Fruit fly (Drosophila melanogaster) whole organism, embryonic: ENCODE results near the gene CG46427.

Source experiments
- B-H2 ChIP-seq: fragments of 200-800 bp; sonication (Bioruptor generic); optimal IDR thresholded peaks from 2 replicates; lab custom pipeline; 2018; ENCODE audit warnings: missing biosample characterization, mild to moderate bottlenecking, missing genetic modification characterization
- Bgb ChIP-seq: fragments of 200-800 bp; sonication (Bioruptor generic); IDR thresholded peaks from 2 replicates; pipeline ENCODE4 v1.3.6; 2022; ENCODE audit warnings: missing biosample characterization, missing genetic modification characterization; ENCODE audit not compliant: partially characterized antibody
- CG10366 ChIP-seq: fragments of 200-800 bp; sonication (Bioruptor generic); IDR thresholded peaks from 2 replicates; pipeline ENCODE4 v1.3.6; 2022; ENCODE audit warnings: missing biosample characterization, missing genetic modification characterization
- CG10431 ChIP-seq: fragments of 200-800 bp; sonication (Bioruptor generic); optimal IDR thresholded peaks from 3 replicates; lab custom pipeline; 2018; ENCODE audit warnings: missing biosample characterization, mild to moderate bottlenecking, missing genetic modification characterization
- CG11247 ChIP-seq: fragments of 200-800 bp; sonication (Bioruptor generic); IDR thresholded peaks from 2 replicates; pipeline ENCODE4 v1.3.6; 2022; ENCODE audit warnings: missing biosample characterization, missing genetic modification characterization
- CG11695 ChIP-seq: fragments of 200-800 bp; sonication (Bioruptor generic); IDR thresholded peaks from 3 replicates; pipeline ENCODE4 v1.3.6; 2022; ENCODE audit warnings: missing biosample characterization, missing genetic modification characterization
- CG12942 ChIP-seq: fragments of 200-800 bp; sonication (Bioruptor generic); optimal IDR thresholded peaks from 3 replicates; lab custom pipeline; 2016; ENCODE audit warnings: missing biosample characterization, missing genetic modification characterization
- CG13123 ChIP-seq: fragments of 200-800 bp; sonication (Bioruptor generic); optimal IDR thresholded peaks from 2 replicates; lab custom pipeline; 2016; ENCODE audit warnings: missing biosample characterization, missing genetic modification characterization
- CG13624 ChIP-seq: fragments of 200-800 bp; sonication (Bioruptor generic); optimal IDR thresholded peaks from 2 replicates; lab custom pipeline; 2016; ENCODE audit warnings: missing biosample characterization, missing genetic modification characterization
- CG15073 ChIP-seq: fragments of 200-800 bp; sonication (Bioruptor generic); optimal IDR thresholded peaks from 2 replicates; lab custom pipeline; 2016; ENCODE audit warnings: missing biosample characterization, missing genetic modification characterization
- CG1603 ChIP-seq: fragments of 200-800 bp; sonication (Bioruptor generic); optimal IDR thresholded peaks from 2 replicates; lab custom pipeline; 2019; ENCODE audit warnings: missing biosample characterization, mild to moderate bottlenecking, missing genetic modification characterization, moderate library complexity
- CG17186 ChIP-seq: fragments of 200-800 bp; sonication (Bioruptor generic); optimal IDR thresholded peaks from 3 replicates; lab custom pipeline; 2017; ENCODE audit warnings: missing biosample characterization, missing genetic modification reagents, missing genetic modification characterization
- CG31388 ChIP-seq: fragments of 200-800 bp; sonication (Bioruptor generic); optimal IDR thresholded peaks from 2 replicates; lab custom pipeline; 2016; ENCODE audit warnings: missing biosample characterization, missing genetic modification characterization
- CG32767 ChIP-seq: fragments of 200-800 bp; sonication (Bioruptor generic); IDR thresholded peaks from 2 replicates; pipeline ENCODE4 v1.3.6; 2022; ENCODE audit warnings: missing biosample characterization, missing genetic modification characterization
- CG3407 ChIP-seq: fragments of 200-800 bp; sonication (Bioruptor generic); optimal IDR thresholded peaks from 2 replicates; lab custom pipeline; 2018; ENCODE audit warnings: missing biosample characterization, mild to moderate bottlenecking, missing genetic modification characterization
- CG5245 ChIP-seq: fragments of 200-800 bp; sonication (Bioruptor generic); optimal IDR thresholded peaks from 3 replicates; lab custom pipeline; 2016; ENCODE audit warnings: missing biosample characterization, missing genetic modification characterization
- CG6854 ChIP-seq: fragments of 200-800 bp; sonication (Bioruptor generic); optimal IDR thresholded peaks from 3 replicates; lab custom pipeline; 2017; ENCODE audit warnings: missing biosample characterization, mild to moderate bottlenecking, missing genetic modification characterization
- CG7745 ChIP-seq: fragments of 200-800 bp; sonication (Bioruptor generic); optimal IDR thresholded peaks from 2 replicates; lab custom pipeline; 2018; ENCODE audit warnings: missing biosample characterization, mild to moderate bottlenecking, missing genetic modification characterization, moderate library complexity
- CG7786 ChIP-seq: fragments of 200-800 bp; sonication (Bioruptor generic); optimal IDR thresholded peaks from 2 replicates; lab custom pipeline; 2016; ENCODE audit warnings: missing biosample characterization, missing genetic modification characterization
- CG7928 ChIP-seq: fragments of 200-800 bp; sonication (Bioruptor generic); optimal IDR thresholded peaks from 2 replicates; lab custom pipeline; 2017; ENCODE audit warnings: missing biosample characterization, mild to moderate bottlenecking, missing genetic modification characterization
- CG8281 ChIP-seq: fragments of 200-800 bp; sonication (Bioruptor generic); optimal IDR thresholded peaks from 2 replicates; lab custom pipeline; 2018; ENCODE audit warnings: missing biosample characterization, mild to moderate bottlenecking, missing genetic modification characterization, moderate library complexity
- CG9932 ChIP-seq: fragments of 200-800 bp; sonication (Bioruptor generic); IDR thresholded peaks from 2 replicates; pipeline ENCODE4 v1.3.6; 2022; ENCODE audit warnings: missing biosample characterization, missing genetic modification characterization
- CTCF ChIP-seq: fragments of 200-800 bp; sonication (Bioruptor generic); optimal IDR thresholded peaks from 2 replicates; lab custom pipeline; 2017; ENCODE audit warnings: missing biosample characterization, mild to moderate bottlenecking, missing genetic modification characterization, moderate library complexity
- Dad ChIP-seq: fragments of 200-800 bp; sonication (Bioruptor generic); optimal IDR thresholded peaks from 3 replicates; lab custom pipeline; 2016; ENCODE audit warnings: missing biosample characterization, missing genetic modification characterization
- Drgx ChIP-seq: fragments of 200-800 bp; sonication (Bioruptor generic); IDR thresholded peaks from 2 replicates; pipeline ENCODE4 v1.3.6; 2022; ENCODE audit warnings: missing biosample characterization, missing genetic modification characterization
- GATAe ChIP-seq: fragments of 200-800 bp; sonication (Bioruptor generic); conservative IDR thresholded peaks from 2 replicates; pipeline ENCODE4 v1.3.6; 2022; ENCODE audit warnings: missing biosample characterization, missing genetic modification characterization
- HmgD ChIP-seq: fragments of 200-800 bp; sonication (Bioruptor generic); optimal IDR thresholded peaks from 3 replicates; lab custom pipeline; 2016; ENCODE audit warnings: missing biosample characterization, missing genetic modification characterization
- Hmx ChIP-seq: fragments of 200-800 bp; sonication (Bioruptor generic); optimal IDR thresholded peaks from 2 replicates; lab custom pipeline; 2016; ENCODE audit warnings: missing biosample characterization, missing genetic modification characterization
- Lim3 ChIP-seq: fragments of 200-800 bp; sonication (Bioruptor generic); IDR thresholded peaks from 2 replicates; pipeline ENCODE4 v1.3.6; 2022; ENCODE audit warnings: missing biosample characterization, missing genetic modification characterization
- MESR4 ChIP-seq: fragments of 200-800 bp; sonication (Bioruptor generic); optimal IDR thresholded peaks from 2 replicates; lab custom pipeline; 2018; ENCODE audit warnings: missing biosample characterization, mild to moderate bottlenecking, missing genetic modification characterization, moderate library complexity
- NK7.1 ChIP-seq: fragments of 200-800 bp; sonication (Bioruptor generic); optimal IDR thresholded peaks from 3 replicates; lab custom pipeline; 2016; ENCODE audit warnings: missing biosample characterization, missing genetic modification characterization
- Ravus ChIP-seq: fragments of 200-800 bp; sonication (Bioruptor generic); IDR thresholded peaks from 2 replicates; pipeline ENCODE4 v1.3.6; 2022; ENCODE audit warnings: missing biosample characterization, missing genetic modification characterization
- Stat92E ChIP-seq, 3 experiments: fragments of >200 bp in 2 of 3; fragments of 200-800 bp in 1 of 3; sonication (Bioruptor generic) in 1 of 3; optimal IDR thresholded peaks; 2 replicates each; lab custom pipeline; 2017 to 2019; ENCODE audit warnings: missing biosample characterization in 3 of 3, missing genetic modification characterization in 3 of 3, mild to moderate bottlenecking in 1 of 3, moderate library complexity in 1 of 3
- cato ChIP-seq: fragments of 200-800 bp; sonication (Bioruptor generic); optimal IDR thresholded peaks from 2 replicates; lab custom pipeline; 2016; ENCODE audit warnings: missing biosample characterization, missing genetic modification characterization, borderline replicate concordance
- cg ChIP-seq: fragments of 200-800 bp; sonication (Bioruptor generic); optimal IDR thresholded peaks from 3 replicates; lab custom pipeline; 2019; ENCODE audit warnings: missing biosample characterization, mild to moderate bottlenecking, missing genetic modification characterization, moderate library complexity
- chm ChIP-seq: fragments of 200-800 bp; sonication (Bioruptor generic); IDR thresholded peaks from 2 replicates; pipeline ENCODE4 v1.3.6; 2022; ENCODE audit warnings: missing biosample characterization, missing genetic modification characterization
- ewg ChIP-seq: fragments of 200-800 bp; sonication (Bioruptor generic); optimal IDR thresholded peaks from 3 replicates; lab custom pipeline; 2017; ENCODE audit warnings: mild to moderate bottlenecking, missing biosample characterization, missing genetic modification reagents, missing genetic modification characterization
- fd96Cb ChIP-seq: fragments of 200-800 bp; sonication (Bioruptor generic); optimal IDR thresholded peaks from 2 replicates; lab custom pipeline; 2018; ENCODE audit warnings: missing biosample characterization, mild to moderate bottlenecking, missing genetic modification characterization, moderate library complexity
- gcm ChIP-seq: fragments of 200-800 bp; sonication (Bioruptor generic); optimal IDR thresholded peaks from 2 replicates; lab custom pipeline; 2019; ENCODE audit warnings: missing biosample characterization, mild to moderate bottlenecking, missing genetic modification characterization, moderate library complexity
- her ChIP-seq: fragments of 200-800 bp; sonication (Bioruptor generic); optimal IDR thresholded peaks from 2 replicates; lab custom pipeline; 2016; ENCODE audit warnings: missing biosample characterization, missing genetic modification characterization
- kah ChIP-seq: fragments of 200-800 bp; sonication (Bioruptor generic); optimal IDR thresholded peaks from 2 replicates; lab custom pipeline; 2018; ENCODE audit warnings: missing biosample characterization, mild to moderate bottlenecking, missing genetic modification characterization
- pita ChIP-seq: fragments of 200-800 bp; sonication (Bioruptor generic); optimal IDR thresholded peaks from 2 replicates; lab custom pipeline; 2017; ENCODE audit warnings: missing biosample characterization, mild to moderate bottlenecking, missing genetic modification characterization
- repo ChIP-seq: fragments of 200-800 bp; sonication (Bioruptor generic); optimal IDR thresholded peaks from 2 replicates; lab custom pipeline; 2016; ENCODE audit warnings: missing biosample characterization, missing genetic modification characterization
- scrt ChIP-seq: fragments of 200-800 bp; sonication (Bioruptor generic); optimal IDR thresholded peaks from 2 replicates; lab custom pipeline; 2018; ENCODE audit warnings: missing biosample characterization, mild to moderate bottlenecking, missing genetic modification characterization, moderate library complexity
- sd ChIP-seq: fragments of 200-800 bp; sonication (Bioruptor generic); optimal IDR thresholded peaks from 3 replicates; lab custom pipeline; 2018; ENCODE audit warnings: missing biosample characterization, mild to moderate bottlenecking, missing genetic modification characterization, moderate library complexity
- sim ChIP-seq: fragments of 200-800 bp; sonication (Bioruptor generic); IDR thresholded peaks from 2 replicates; pipeline ENCODE4 v1.3.6; 2022; ENCODE audit warnings: missing biosample characterization, missing genetic modification characterization
- sna ChIP-seq: fragments of 200-800 bp; sonication (Bioruptor generic); IDR thresholded peaks from 2 replicates; pipeline ENCODE4 v1.3.6; 2022; ENCODE audit warnings: missing biosample characterization, missing genetic modification characterization; ENCODE audit not compliant: partially characterized antibody
- so ChIP-seq: fragments of 200-800 bp; sonication (Bioruptor generic); IDR thresholded peaks from 3 replicates; pipeline ENCODE4 v1.3.6; 2022; ENCODE audit warnings: missing biosample characterization, missing genetic modification characterization
- stwl ChIP-seq: fragments of 200-800 bp; sonication (Bioruptor generic); optimal IDR thresholded peaks from 3 replicates; lab custom pipeline; 2018; ENCODE audit warnings: missing biosample characterization, mild to moderate bottlenecking, missing genetic modification characterization, moderate library complexity
- tna ChIP-seq: fragments of 200-800 bp; sonication (Bioruptor generic); IDR thresholded peaks from 2 replicates; pipeline ENCODE4 v1.3.6; 2022; ENCODE audit warnings: missing biosample characterization, missing genetic modification characterization; ENCODE audit not compliant: partially characterized antibody
- vfl ChIP-seq: fragments of 200-800 bp; sonication (Bioruptor generic); optimal IDR thresholded peaks from 2 replicates; lab custom pipeline; 2016; ENCODE audit warnings: missing biosample characterization, missing genetic modification characterization
- zfh2 ChIP-seq: fragments of 200-800 bp; sonication (Bioruptor generic); optimal IDR thresholded peaks from 2 replicates; lab custom pipeline; 2016; ENCODE audit warnings: missing biosample characterization, missing genetic modification characterization

CG46427 gene

dm6 chr3R:12408160-12408559 is 30.8 kb downstream of the CG46427 start, which contains the start of gene CG5196 (continued):
- no peak for TF ChIP-seq CG7745
- peak; percentile 94 for TF ChIP-seq stwl (tag; lab: Kevin White, UChicago)
- peak; percentile 60 for TF ChIP-seq sna (GFP tag; lab: Robert Waterston, UW)
- TF ChIP-seq CG17186 (GFP tag; lab: Kevin White, UChicago), result peak; percentile 49
- peak; percentile 17 for TF ChIP-seq kah (GFP tag; lab: Kevin White, UChicago)
- TF ChIP-seq NK7.1 (GFP tag; lab: Kevin White, UChicago), result no peak
- TF ChIP-seq repo, result peak; percentile 9
- no peak for TF ChIP-seq ewg (GFP tag; lab: Kevin White, UChicago)
- TF ChIP-seq CG12942 (GFP tag; lab: Kevin White, UChicago), result no peak
- TF ChIP-seq gcm (GFP tag; lab: Kevin White, UChicago), result no peak
- no peak for TF ChIP-seq Dad (GFP tag; lab: Kevin White, UChicago)
- TF ChIP-seq CG10431 (GFP tag; lab: Kevin White, UChicago), result no peak
- no peak for TF ChIP-seq sim (GFP tag; lab: Robert Waterston, UW)
- TF ChIP-seq CG13123 (GFP tag; lab: Kevin White, UChicago), result no peak
- TF ChIP-seq MESR4, result peak; percentile 85
- TF ChIP-seq CG1603 (tag; lab: Kevin White, UChicago), result peak; percentile 76
- TF ChIP-seq scrt (GFP tag; lab: Kevin White, UChicago), result no peak
- no peak for TF ChIP-seq Lim3
- no peak for TF ChIP-seq Hmx (GFP tag; lab: Kevin White, UChicago)
- TF ChIP-seq CG3407 (GFP tag; lab: Kevin White, UChicago), result no peak
- no peak for TF ChIP-seq pita
- TF ChIP-seq CG7928 (GFP tag; lab: Kevin White, UChicago), result peak; percentile 7
- TF ChIP-seq CG31388 (GFP tag; lab: Kevin White, UChicago), result no peak
- no peak for TF ChIP-seq CG9932 (GFP tag; lab: Robert Waterston, UW)
- no peak for TF ChIP-seq fd96Cb (tag; lab: Kevin White, UChicago)
- TF ChIP-seq Drgx (GFP tag; lab: Robert Waterston, UW), result no peak
- no peak for TF ChIP-seq HmgD (GFP tag; lab: Kevin White, UChicago)
- TF ChIP-seq CG11247 (GFP tag; lab: Robert Waterston, UW), result no peak
- TF ChIP-seq vfl (GFP tag; lab: Kevin White, UChicago), result no peak
- no peak for TF ChIP-seq cato (GFP tag; lab: Kevin White, UChicago)
- TF ChIP-seq chm (GFP tag; lab: Robert Waterston, UW), result peak; percentile 43; the same call in 1 of the 2 replicates
- 0 out of 3 replicates have a peak, but pooled peaks have one; percentile 25 for TF ChIP-seq so
- peak; percentile 36 for TF ChIP-seq CG6854 (GFP tag; lab: Kevin White, UChicago)
- TF ChIP-seq tna, result peak; percentile 52
- no peak for TF ChIP-seq Ravus (GFP tag; lab: Robert Waterston, UW)
- peak; percentile 13 for TF ChIP-seq her (GFP tag; lab: Kevin White, UChicago)
- no peak for TF ChIP-seq CG10366 (GFP tag; lab: Robert Waterston, UW)
- TF ChIP-seq cg (GFP tag; lab: Kevin White, UChicago), result no peak
- TF ChIP-seq CG5245 (GFP tag; lab: Kevin White, UChicago), result no peak
- TF ChIP-seq CG8281 (tag; lab: Kevin White, UChicago), result no peak
- TF ChIP-seq GATAe (GFP tag; lab: Robert Waterston, UW), result no peak
- no peak for TF ChIP-seq CG13624
- no peak for TF ChIP-seq CG7786 (GFP tag; lab: Kevin White, UChicago)
- TF ChIP-seq Bgb (GFP tag; lab: Robert Waterston, UW), result peak; percentile 84
- peak; percentile 30 for TF ChIP-seq sd
- TF ChIP-seq B-H2 (GFP tag; lab: Kevin White, UChicago), result peak; percentile 51
- TF ChIP-seq CTCF (GFP tag; lab: Kevin White, UChicago), result peak; percentile 8
- TF ChIP-seq zfh2, result no peak
- peak in 1 of 3 experiments; percentile 44 for TF ChIP-seq Stat92E (GFP tag; optimal IDR thresholded peaks at IDR 0.05; lab: Kevin White, UChicago)
- no peak for TF ChIP-seq CG11695 (GFP tag; lab: Robert Waterston, UW)
- no peak for TF ChIP-seq CG32767 (GFP tag; lab: Robert Waterston, UW)
- no peak for TF ChIP-seq CG15073
